Fruit fly (Drosophila melanogaster) Kc167 (cell line): ENCODE measurements around the gene Smr.
A peak's percentile ranks its signal among the peaks of the same experiment; 100 is the strongest.

Source experiments
- Myc ChIP-seq: fragments of >200 bp; optimal IDR thresholded peaks from 2 replicates; lab custom pipeline; 2017; ENCODE audit warnings: missing external identifiers
- Sin3A ChIP-seq: fragments of >200 bp; optimal IDR thresholded peaks from 2 replicates; lab custom pipeline; 2018; ENCODE audit warnings: missing external identifiers
- h ChIP-seq: fragments of >200 bp; optimal IDR thresholded peaks from 3 replicates; lab custom pipeline; 2018; ENCODE audit warnings: missing external identifiers
- insv ChIP-seq: fragments of >200 bp; optimal IDR thresholded peaks from 3 replicates; lab custom pipeline; 2018; ENCODE audit warnings: missing external identifiers
- psq ChIP-seq: fragments of >200 bp; optimal IDR thresholded peaks from 2 replicates; lab custom pipeline; 2017; ENCODE audit warnings: missing external identifiers
- ttk ChIP-seq: sonication (Bioruptor generic); optimal IDR thresholded peaks from 2 replicates; lab custom pipeline; 2017; ENCODE audit warnings: missing external identifiers

Gene Smr

DNA sequence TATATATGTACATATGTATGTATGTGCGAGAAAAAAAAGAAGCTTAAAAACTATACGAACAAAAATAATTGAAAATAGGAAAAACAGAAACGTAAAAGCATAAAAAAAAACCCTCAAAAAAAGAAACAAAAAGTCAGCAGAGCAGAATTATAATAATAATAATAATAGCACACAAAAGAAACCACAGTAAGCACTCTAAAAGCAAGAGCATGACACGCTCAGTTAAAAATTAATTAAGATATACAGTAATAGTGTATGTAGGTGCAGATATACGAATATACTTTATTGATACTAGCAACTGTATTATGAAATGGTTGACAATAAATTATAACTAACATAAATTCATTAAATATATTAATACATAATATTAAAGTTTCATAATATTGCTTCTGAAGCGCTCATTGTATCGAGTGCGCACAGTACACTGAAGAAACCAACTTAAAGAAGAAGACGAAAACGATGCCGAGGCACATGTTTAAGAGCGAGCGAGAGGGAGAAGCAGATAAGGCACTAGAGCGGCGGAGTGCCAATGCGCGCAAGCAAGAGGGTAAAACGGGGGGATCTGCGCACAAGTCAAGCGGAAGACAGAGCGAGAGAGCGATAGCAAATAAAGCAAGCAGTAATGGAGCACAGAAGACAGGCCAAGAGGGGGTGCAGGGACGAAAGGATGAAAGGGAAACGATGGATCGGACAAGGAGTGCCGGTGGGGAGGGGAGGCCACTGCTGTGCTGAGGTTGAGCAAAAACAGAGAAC, 7.5 kb downstream of the Smr start:
- no peak for TF ChIP-seq ttk (lab: Kevin White, UChicago)
- TF ChIP-seq insv (lab: Kevin White, UChicago): no peak
- TF ChIP-seq h (lab: Kevin White, UChicago): no peak
- no peak for TF ChIP-seq Sin3A (lab: Kevin White, UChicago)
- peak; percentile 94 for TF ChIP-seq psq (lab: Kevin White, UChicago)
- TF ChIP-seq Myc: no peak

- no peak for TF ChIP-seq Myc
- TF ChIP-seq insv (lab: Kevin White, UChicago): no peak
- no peak for TF ChIP-seq h (lab: Kevin White, UChicago)
- no peak for TF ChIP-seq psq (lab: Kevin White, UChicago)
- TF ChIP-seq Sin3A (lab: Kevin White, UChicago): no peak
- no peak for TF ChIP-seq ttk (lab: Kevin White, UChicago)
Measured at dm6 chrX:12734354-12734709, 8.1 kb downstream of the Smr start.

dm6 chrX:12733770-12734189, 8.6 kb downstream of the Smr start:
- TF ChIP-seq Myc (no peak), psq (lab: Kevin White, UChicago) (no peak), ttk (lab: Kevin White, UChicago) (no peak), h (lab: Kevin White, UChicago) (no peak), insv (lab: Kevin White, UChicago) (no peak), Sin3A (lab: Kevin White, UChicago) (no peak)

DNA sequence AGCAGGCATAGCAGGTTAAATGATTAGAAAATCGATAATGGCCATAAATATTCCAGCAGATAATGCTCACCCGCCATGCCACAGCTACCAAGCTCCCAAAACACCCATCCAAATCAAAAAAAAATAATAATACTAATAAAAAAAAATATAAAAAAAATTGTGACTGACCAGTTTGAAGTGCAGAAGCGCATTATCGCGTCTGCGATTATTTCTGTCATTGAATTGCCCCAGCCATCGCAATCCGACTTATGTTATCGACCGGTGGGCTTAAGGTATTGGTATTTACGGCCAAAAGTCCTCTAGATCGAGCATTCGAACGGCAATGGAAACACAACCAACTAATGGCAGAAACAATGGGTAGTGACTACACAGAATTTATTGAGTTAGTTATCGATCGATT, 9.9 kb downstream of the Smr start:
- no peak for TF ChIP-seq Myc
- no peak for TF ChIP-seq ttk (lab: Kevin White, UChicago)
- no peak for TF ChIP-seq insv (lab: Kevin White, UChicago)
- no peak for TF ChIP-seq Sin3A (lab: Kevin White, UChicago)
- no peak for TF ChIP-seq psq (lab: Kevin White, UChicago)
- no peak for TF ChIP-seq h (lab: Kevin White, UChicago)

DNA sequence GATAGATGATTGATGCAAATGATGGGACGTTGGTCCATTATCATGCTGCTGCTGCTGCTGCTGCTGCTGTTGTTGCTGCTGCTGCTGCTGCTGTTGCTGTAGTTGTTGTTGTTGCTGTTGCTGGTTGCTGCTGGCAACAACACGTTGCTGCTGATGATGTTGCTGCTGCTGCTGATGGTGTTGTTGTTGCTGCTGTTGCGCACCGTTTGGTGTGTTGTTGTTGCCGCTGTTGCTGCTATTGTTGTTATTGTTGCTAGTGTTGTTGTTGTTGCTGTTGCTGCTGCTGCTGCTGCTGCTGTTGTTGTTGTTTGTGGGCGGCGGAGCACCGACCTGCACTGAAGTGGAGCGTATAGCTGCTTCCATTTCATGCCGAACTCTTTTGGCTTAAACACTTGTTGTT, 11.3 kb downstream of the Smr start:
- TF ChIP-seq Sin3A (lab: Kevin White, UChicago) (no peak), psq (lab: Kevin White, UChicago) (no peak), h (lab: Kevin White, UChicago) (no peak), Myc (no peak), ttk (lab: Kevin White, UChicago) (no peak), insv (lab: Kevin White, UChicago) (no peak)

DNA sequence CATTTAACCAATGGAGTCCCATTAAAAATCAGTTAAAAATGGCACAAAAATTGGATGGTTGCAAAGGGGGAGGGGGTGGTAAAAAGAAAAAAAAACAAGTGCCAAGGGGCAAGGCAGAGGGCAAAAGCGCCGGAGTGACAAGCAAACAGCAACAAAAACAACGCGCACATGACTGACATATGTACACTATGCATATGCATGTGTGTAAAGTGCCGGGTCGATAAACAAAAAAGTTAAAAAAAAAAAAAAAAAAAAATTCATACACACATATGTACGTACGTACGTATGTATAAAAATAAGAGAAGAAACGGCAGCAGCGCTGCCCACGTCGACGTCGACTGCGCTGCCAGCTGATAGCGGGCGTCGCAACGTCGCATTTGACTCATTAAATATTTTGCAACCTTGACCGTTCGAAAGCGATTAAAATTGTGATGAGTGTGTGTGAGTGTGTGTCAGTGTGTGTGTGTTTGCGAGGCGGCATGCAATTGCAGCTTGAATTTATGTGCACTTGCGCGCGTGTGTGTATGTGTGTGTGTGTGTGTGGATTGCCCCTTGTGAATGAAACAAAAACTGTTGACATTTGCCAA, 14.7 kb downstream of the Smr start:
- TF ChIP-seq Myc: no peak
- no peak for TF ChIP-seq ttk (lab: Kevin White, UChicago)

DNA sequence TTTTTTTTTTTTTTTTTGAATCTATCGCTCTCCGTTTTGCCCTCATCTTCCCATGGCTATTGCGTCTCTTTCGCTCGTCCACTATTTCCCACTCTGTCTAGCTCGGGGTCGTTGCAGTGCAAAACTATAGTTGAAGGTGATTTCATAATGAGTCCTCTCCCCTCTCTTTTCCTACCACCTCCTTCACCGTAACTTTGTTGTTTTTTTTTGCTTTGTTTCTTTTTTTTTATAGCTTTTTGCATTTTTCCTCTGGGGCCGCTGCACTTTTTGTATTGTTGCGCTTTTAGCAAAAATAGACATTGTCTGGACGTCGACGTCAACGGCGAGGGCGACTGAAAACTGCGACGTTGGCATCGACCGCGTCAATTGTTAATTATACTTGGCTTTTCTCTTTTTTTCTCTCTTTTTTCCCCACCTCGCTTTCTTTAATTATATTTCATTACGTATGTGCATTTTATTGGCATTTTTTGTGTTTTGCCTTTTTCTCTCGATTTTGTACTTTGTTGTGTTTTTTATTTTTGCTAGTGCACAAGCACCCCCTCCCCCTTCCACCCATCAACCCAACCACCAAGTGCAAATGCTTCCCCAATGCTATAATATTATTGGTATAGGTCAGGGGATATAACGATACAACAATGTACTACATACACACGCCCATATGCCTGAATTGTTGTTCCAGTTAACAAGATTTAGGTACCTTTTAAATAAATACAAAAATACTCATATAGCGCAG, 17.1 kb downstream of the Smr start:
- TF ChIP-seq insv (lab: Kevin White, UChicago): no peak
- no peak for TF ChIP-seq Sin3A (lab: Kevin White, UChicago)
- no peak for TF ChIP-seq ttk (lab: Kevin White, UChicago)
- TF ChIP-seq psq (lab: Kevin White, UChicago): no peak
- no peak for TF ChIP-seq Myc
- no peak for TF ChIP-seq h (lab: Kevin White, UChicago)

DNA sequence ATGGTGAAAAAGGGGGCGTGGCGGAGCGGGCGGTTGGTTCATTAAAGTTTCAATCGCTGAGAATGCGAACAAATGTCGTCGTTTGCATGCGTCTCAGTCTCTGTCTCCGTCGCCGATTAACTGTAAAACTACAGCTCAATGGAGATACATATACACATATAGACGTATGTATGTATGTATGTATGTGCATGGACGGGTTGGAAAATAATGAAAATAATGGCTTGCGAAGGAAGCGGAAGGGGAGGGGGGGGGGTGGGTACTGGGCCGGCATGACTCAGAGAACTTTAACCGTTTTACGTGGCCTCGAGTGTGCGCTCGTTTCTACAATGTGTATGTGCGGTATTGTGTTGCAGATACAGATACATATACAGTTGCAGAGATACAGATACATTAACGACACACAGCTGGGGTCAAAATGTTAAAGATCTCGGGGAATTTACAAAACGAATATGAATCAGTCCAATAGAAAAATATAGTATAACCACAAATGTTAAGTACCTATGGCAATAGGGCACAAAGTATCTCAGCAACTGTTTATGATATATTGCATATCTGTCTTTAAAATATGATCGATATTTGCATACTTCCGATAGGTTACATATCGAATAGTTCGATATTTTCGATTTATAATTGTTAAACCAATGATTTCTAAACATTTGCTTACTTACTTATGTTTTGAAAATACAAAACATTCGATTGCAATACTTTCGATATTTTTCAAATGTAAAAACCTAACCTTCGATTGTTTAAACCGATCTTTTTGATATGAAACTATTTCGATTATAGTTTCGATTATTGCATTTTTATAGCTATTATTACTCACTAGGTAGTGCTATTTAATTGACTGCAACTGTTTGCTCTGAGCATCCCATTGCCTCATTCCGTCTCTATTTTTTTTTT, 17.9 kb downstream of the Smr start:
- TF ChIP-seq psq (lab: Kevin White, UChicago) (no peak), h (lab: Kevin White, UChicago) (no peak), insv (lab: Kevin White, UChicago) (no peak), ttk (lab: Kevin White, UChicago) (no peak), Myc (no peak), Sin3A (lab: Kevin White, UChicago) (no peak)

DNA sequence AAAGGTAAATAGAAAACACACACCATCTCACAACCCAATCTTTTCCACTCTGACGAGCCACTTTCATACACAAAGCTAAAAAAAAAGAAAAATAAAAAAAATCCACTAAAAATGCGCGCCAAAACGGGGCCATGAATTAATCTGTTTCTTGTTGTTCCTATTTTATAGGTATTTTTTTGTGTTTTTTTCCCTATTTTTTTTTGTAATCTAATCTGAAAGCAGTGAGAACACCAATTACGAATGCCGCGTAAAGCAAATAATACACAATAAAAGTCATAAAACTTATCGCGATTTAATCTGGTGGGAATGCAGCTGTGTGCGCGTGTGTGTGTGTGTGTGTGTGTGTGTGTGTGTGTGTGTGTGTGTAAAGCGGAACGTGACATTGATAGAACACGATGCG, 19.1 kb downstream of the Smr start:
- TF ChIP-seq h (lab: Kevin White, UChicago) (no peak), insv (lab: Kevin White, UChicago) (no peak), ttk (lab: Kevin White, UChicago) (no peak), psq (lab: Kevin White, UChicago) (no peak), Myc (no peak), Sin3A (lab: Kevin White, UChicago) (no peak)

- no peak for TF ChIP-seq Myc
- TF ChIP-seq h (lab: Kevin White, UChicago): no peak
- TF ChIP-seq Sin3A (lab: Kevin White, UChicago): no peak
- no peak for TF ChIP-seq insv (lab: Kevin White, UChicago)
- TF ChIP-seq psq (lab: Kevin White, UChicago): no peak
- no peak for TF ChIP-seq ttk (lab: Kevin White, UChicago)
Measured at dm6 chrX:12722009-12722408, 20.4 kb downstream of the Smr start.
